Worm (Caenorhabditis elegans) whole organism, dauer: ENCODE data around the gene srg-8.

Experiments used
- unc-62 ChIP-seq: sonication (generic microtip); optimal IDR thresholded peaks from 2 replicates; lab custom pipeline; 2017; ENCODE audit warnings: missing biosample characterization, missing genetic modification reagents, missing genetic modification characterization

The srg-8 gene

DNA sequence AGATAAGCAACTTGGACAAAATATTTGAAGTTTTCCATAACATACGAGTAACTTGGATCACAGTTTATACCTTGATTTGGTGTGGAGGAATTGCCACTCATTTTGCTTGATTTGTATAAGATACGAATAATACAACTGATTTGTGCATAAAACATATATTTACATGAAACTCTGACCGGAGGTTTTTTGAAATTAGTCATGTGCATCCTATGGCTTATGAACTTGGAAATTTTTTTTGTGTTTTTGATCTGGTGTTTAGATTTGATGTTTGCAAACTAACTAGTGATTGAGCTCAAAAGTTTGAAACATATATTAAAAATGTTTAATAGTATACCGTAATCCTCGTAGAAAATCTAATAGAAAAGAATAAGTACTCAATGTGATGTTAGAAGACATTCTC, at the start of gene srg-8:
TSS of gene srg-8 (minus strand) at position 101 of the 400 bp plus-strand sequence.
- no peak for TF ChIP-seq unc-62 (GFP tag; lab: Kevin White, UChicago)

DNA sequence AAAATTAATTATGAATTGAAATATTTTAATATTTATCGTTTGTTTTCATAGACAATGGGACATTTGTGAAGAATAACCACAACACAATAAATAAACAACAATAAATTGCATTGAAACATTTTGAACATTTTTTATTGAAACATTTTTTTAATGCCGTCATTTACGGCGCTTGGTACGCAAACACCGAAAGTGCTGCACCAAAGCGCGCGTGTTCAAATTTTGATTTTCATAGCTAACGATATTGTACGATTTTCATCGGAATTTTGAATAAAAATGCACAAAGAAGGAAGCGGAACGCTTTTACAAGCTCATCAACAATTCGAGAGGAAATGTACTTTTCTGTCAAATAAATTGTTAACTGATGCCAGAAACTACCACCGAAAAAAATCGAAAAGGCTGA, 49.1 kb upstream of the srg-8 start:
- TF ChIP-seq unc-62 (GFP tag; lab: Kevin White, UChicago): no peak

- no peak for TF ChIP-seq unc-62 (GFP tag; lab: Kevin White, UChicago)
Observed at ce11 chrIII:6303114-6303647, 48.5 kb upstream of the srg-8 start, which contains the start of gene F47D12.9. F47D12.9 (minus strand) TSS chrIII:6303380.

- no peak for TF ChIP-seq unc-62 (GFP tag; lab: Kevin White, UChicago)
Observed at ce11 chrIII:6300297-6300696, 45.7 kb upstream of the srg-8 start.

DNA sequence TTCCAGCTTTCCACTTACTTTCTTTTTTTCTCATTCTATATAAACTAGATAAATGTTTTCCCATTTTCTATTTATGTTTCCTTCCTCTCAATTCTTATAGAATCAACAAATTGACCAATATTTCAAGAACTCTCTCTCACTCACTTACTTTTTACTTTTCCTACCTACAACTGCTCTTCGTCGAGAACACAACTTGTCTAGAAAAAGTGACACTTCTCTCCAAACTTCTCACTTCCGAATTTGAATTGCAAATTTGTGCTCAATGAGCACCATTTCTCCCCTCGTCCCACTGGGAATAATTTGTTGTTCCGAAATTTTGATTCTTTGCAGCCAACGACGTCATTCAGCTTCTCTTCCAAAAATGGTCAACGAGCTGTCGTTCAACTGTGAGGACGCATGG, 43.5 kb upstream of the srg-8 start, which contains the start of gene F47D12.3:
TSS of gene F47D12.3 (plus strand) at position 331 of the 400 bp plus-strand sequence.
- no peak for TF ChIP-seq unc-62 (GFP tag; lab: Kevin White, UChicago)

ce11 chrIII:6297599-6297998, 43.0 kb upstream of the srg-8 start:
- TF ChIP-seq unc-62 (GFP tag; lab: Kevin White, UChicago): no peak

ce11 chrIII:6295972-6296700, 41.5 kb upstream of the srg-8 start, which contains the start of gene F47D12.7:
F47D12.7 (minus strand) TSS chrIII:6296022.
- no peak for TF ChIP-seq unc-62 (GFP tag; lab: Kevin White, UChicago)

DNA sequence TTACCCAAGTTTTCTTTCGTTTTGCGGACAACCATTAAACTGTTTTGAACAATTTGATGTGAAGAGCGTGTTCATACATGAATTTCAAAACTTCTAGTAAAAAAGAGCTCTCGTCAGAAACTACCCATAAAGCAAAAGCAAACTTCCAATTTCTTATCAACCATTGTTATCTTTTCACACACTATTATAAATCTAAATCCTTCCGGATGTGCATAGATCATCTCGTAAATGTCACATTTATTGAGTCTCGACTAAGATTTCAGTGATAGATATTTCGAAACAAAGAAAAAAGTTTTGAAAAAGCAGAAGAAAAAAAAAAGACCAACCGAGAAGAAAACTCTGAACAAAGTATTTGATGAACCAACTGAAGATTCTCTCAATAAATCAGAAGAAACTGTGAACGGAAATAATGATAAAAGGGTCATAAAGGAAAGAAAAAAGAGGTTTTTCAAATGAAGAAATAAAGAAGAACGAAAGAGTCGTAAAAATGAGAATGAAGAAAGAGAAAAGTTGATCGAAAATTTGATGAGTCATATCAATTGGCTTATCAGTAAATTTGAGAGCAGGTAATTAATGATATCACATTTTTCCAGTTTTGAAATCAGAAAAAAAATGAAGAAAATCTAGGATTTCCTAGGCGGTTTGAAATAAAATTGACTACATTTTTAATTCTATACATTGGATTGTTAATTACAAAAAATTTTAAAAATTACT, 36.0 kb upstream of the srg-8 start:
- TF ChIP-seq unc-62 (GFP tag; lab: Kevin White, UChicago): no peak

- no peak for TF ChIP-seq unc-62 (GFP tag; lab: Kevin White, UChicago)
Observed at ce11 chrIII:6289366-6289765, 34.7 kb upstream of the srg-8 start.

- TF ChIP-seq unc-62 (GFP tag; lab: Kevin White, UChicago): no peak
Observed at ce11 chrIII:6287195-6287594, 32.6 kb upstream of the srg-8 start, which contains the start of gene F47D12.6. F47D12.6 (minus strand) TSS chrIII:6287295.

DNA sequence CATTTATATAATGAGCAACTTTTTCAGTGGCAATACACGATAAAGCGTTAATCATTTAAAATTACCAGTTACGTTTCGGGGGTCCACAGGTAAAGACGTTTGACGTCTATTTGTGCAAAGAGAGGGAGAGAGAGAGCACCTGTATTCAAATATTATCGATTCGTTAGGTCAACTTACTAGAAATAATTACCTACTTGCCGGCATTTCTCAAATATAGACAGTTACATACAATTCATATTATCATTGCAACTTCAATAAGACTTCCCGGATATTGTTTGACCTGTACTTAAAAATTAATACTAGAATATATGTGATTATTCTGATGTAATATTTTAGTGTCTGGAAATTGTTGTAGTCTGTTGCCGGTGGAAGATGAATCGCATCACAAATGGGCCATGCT, 31.3 kb upstream of the srg-8 start, which contains the start of gene gadr-3:
TSS of gene gadr-3 (minus strand) at position 101 of the 400 bp plus-strand sequence.
- TF ChIP-seq unc-62 (GFP tag; lab: Kevin White, UChicago): no peak

- TF ChIP-seq unc-62 (GFP tag; lab: Kevin White, UChicago): no peak
Observed at ce11 chrIII:6283024-6283423, 28.4 kb upstream of the srg-8 start.

- TF ChIP-seq unc-62 (GFP tag; lab: Kevin White, UChicago): no peak
Observed at ce11 chrIII:6280070-6280596, 25.5 kb upstream of the srg-8 start, which contains the start of gene hmg-1.2. hmg-1.2 (plus strand) TSS chrIII:6280380.

DNA sequence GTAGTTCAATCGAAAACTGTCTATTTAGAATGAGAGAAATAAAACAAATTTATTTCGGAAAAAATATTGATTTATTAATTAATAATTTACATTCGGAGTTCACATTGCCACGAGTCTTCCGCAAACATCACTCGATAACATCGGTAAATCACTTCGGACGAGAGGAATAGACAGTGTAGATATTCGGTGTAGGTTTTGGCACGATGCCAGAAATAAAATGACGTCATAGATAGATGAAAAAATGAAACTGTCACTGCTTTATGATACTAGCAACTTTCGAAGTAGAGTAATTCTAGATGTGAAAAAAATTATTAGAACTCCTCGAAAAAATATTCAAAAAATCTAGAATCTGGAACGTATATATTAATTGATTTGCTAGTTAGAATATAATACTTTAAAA, 24.8 kb upstream of the srg-8 start:
- no peak for TF ChIP-seq unc-62 (GFP tag; lab: Kevin White, UChicago)

- TF ChIP-seq unc-62 (GFP tag; lab: Kevin White, UChicago): no peak
Observed at ce11 chrIII:6278301-6278827, 23.7 kb upstream of the srg-8 start, which contains the start of gene C18F10.7. C18F10.7 (minus strand) TSS chrIII:6278351.
